Fruit fly (Drosophila melanogaster): ENCODE measurements around the gene yata.

- TF ChIP-seq Hr83 (GFP tag; optimal IDR thresholded peaks at IDR 0.05; ENCODE audit: poor library complexity, severe bottlenecking) (no peak), Hr78 (GFP tag; optimal IDR thresholded peaks at IDR 0.05) (no peak), h (GFP tag; optimal IDR thresholded peaks at IDR 0.05) (no peak), OdsH (GFP tag; optimal IDR thresholded peaks at IDR 0.05) (no peak), sv (GFP tag; optimal IDR thresholded peaks at IDR 0.05) (no peak), GATAd (GFP tag; optimal IDR thresholded peaks at IDR 0.05) (no peak), usp (GFP tag; optimal IDR thresholded peaks at IDR 0.05) (no peak), Abd-B (GFP tag; optimal IDR thresholded peaks at IDR 0.05) (no peak), Dif (GFP tag; optimal IDR thresholded peaks at IDR 0.05; ENCODE audit: partially characterized antibody) (no peak), pan (optimal IDR thresholded peaks at IDR 0.05) (no peak), Vsx2 (GFP tag; optimal IDR thresholded peaks at IDR 0.05; ENCODE audit: partially characterized antibody) (no peak)
These were observed 13.3 kb downstream of the yata start for dm6 chr3R:29762297-29762696.

Measured in whole organism, wandering third instar larva.